Worm (Caenorhabditis elegans): Measurements from ENCODE around the gene R03H10.4.
"Not testable (repeated sequence)": the region's sequence is repeated elsewhere in the genome, so short reads cannot be mapped to it uniquely, and the experiment has no call there.

R03H10.4 gene

DNA sequence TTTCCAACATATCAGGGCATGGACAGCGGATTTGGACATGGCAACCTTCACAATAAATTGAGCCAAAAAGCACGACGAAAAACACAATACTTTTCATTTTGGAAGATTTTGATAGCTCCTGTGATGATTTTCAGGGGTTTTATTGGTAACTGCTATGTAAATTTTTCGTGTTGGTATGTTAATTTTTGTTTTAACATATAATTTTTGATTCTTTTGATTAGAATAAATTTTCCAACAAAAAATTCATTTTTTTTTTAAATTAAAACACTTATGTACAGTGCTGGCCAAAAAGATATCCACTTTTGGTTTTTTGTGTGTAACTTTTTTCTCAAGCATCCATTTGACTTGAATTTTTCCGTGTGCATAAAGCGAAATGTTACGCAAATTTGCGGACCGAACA is at the start of gene R03H10.4:
R03H10.4 (minus strand) TSS at position 101 of the 400 bp plus-strand sequence.
- TF ChIP-seq tab-1, flt-1, ztf-23 (GFP tag; IDR thresholded peaks at IDR 0.05): not testable (repeated sequence)

DNA sequence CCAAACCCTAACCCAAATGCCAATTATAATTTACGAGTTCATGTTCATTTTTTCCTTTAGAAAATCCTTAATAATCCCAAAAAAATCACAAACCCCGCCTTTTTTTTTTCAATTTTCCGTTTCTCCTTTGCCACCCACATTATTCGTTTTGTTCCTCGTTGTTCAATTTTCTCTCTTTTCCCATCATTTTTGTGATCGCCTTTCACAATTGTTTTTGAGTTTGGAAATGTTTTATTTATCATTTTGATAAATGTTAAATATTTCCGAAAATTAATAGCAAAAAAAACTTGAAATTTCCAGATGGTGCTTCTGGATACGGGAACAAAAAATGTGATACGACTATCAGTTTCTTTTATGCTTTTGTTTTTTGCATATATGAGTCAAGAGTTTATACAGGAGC is 47.0 kb upstream of the R03H10.4 start, which contains the start of gene F31D5.2:
F31D5.2 (plus strand) TSS at position 301 of the 400 bp plus-strand sequence.
- TF ChIP-seq med-1 (GFP tag; optimal IDR thresholded peaks at IDR 0.05; ENCODE audit: insufficient read depth) (no peak), tab-1 (GFP tag; IDR thresholded peaks at IDR 0.05) (no peak), klf-2 (GFP tag; conservative IDR thresholded peaks at IDR 0.05) (no peak), ztf-23 (GFP tag; IDR thresholded peaks at IDR 0.05) (no peak), ztf-29 (GFP tag; IDR thresholded peaks at IDR 0.05) (no peak), cog-1 (tag; optimal IDR thresholded peaks at IDR 0.05) (no peak), ref-1 (GFP tag; conservative IDR thresholded peaks at IDR 0.05) (no peak)

DNA sequence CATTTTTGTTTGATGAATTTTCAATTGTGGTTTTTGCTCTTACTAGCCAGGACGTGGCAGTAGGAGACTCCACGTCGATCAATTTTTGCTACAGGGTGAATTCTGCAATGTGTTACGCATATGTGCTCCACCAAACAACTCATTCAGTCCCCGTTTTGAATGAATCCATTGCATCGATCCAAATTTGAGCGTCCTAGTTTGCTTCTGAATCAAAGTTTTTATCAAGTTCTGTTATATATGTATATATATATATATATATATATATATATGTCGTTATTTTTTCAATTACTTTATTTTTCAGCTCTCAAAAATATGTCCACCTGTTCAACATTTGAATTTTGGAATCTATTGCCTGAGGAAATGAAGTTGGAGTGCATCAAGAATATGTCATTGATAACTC is 42.8 kb upstream of the R03H10.4 start, which contains the start of gene F31D5.7:
F31D5.7 (plus strand) TSS at position 301 of the 400 bp plus-strand sequence.
- TF ChIP-seq tab-1 (GFP tag; IDR thresholded peaks at IDR 0.05): no peak

DNA sequence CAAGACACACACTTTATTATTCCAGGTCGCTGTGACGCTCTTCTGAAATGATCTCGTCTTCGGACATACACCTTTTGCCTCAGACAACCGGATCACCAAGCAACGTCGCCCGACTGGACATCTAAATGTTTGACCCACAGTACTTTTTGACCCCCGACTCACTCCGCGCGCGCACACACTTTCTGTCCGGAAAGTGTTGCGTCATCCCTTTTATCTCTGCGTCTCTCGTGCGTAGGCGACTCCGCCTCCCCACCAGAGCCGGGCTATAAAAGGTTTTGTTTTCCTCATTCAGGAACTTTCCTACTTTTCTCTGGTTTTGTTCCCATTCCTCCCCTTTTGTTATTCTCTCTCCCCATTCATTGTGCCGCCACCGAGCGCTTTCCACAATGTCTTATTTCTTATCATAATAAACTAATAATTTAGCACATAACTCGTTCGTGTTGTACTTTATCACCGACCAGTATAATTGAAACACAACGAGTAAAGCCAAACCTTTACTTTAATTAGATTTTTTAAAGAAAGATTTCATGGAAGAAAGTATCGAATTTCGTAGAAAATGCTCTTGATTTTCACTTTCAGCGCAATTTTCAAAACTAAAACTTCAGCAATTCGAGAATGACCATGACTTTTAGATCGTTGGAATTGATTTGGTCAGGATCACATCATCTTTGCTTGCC is 40.9 kb upstream of the R03H10.4 start, which contains the start of gene F31D5.6:
F31D5.6 (plus strand) TSS at position 627 of the 677 bp plus-strand sequence.
- TF ChIP-seq ztf-23 (GFP tag; IDR thresholded peaks at IDR 0.05) (no peak), ref-1 (GFP tag; conservative IDR thresholded peaks at IDR 0.05) (no peak), med-1 (GFP tag; optimal IDR thresholded peaks at IDR 0.05; ENCODE audit: insufficient read depth) (no peak), ztf-29 (GFP tag; IDR thresholded peaks at IDR 0.05) (no peak), T22C8.4 (GFP tag; IDR thresholded peaks at IDR 0.05) (no peak), cog-1 (tag; optimal IDR thresholded peaks at IDR 0.05) (no peak), flt-1 (GFP tag; IDR thresholded peaks at IDR 0.05) (no peak), tab-1 (GFP tag; IDR thresholded peaks at IDR 0.05) (no peak), klf-2 (GFP tag; conservative IDR thresholded peaks at IDR 0.05) (no peak)

DNA sequence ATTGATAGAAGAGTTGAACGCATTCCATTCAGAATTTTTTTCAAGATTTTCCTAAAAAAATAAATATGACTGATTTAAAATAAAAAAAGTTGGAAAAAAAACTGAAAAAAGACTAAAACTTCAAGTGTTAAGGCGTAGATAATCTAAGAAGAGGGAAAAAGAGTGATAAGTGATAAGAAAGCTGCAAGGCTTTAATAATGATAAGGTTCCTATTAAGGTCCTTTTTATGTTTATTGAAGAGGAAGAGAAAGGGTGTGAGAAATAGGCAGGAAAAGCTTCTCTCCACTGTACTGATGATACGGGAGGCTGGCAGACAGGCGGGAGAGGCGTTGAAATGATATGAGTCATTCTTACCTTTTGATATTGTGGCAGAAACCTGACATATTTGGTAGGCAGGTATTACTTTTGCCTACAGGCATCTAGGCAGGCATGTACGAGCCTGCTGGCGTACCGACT is 35.5 kb upstream of the R03H10.4 start, which contains the start of gene mth-1:
mth-1 (minus strand) TSS at position 51 of the 456 bp plus-strand sequence.
- TF ChIP-seq tab-1 (GFP tag; IDR thresholded peaks at IDR 0.05): no peak
- TF ChIP-seq flt-1 (GFP tag; IDR thresholded peaks at IDR 0.05): no peak
- no peak for TF ChIP-seq ztf-23 (GFP tag; IDR thresholded peaks at IDR 0.05)
- TF ChIP-seq klf-2 (GFP tag; conservative IDR thresholded peaks at IDR 0.05): no peak
- TF ChIP-seq med-1 (GFP tag; optimal IDR thresholded peaks at IDR 0.05; ENCODE audit: insufficient read depth): no peak
- no peak for TF ChIP-seq ref-1 (GFP tag; conservative IDR thresholded peaks at IDR 0.05)
- no peak for TF ChIP-seq ztf-29 (GFP tag; IDR thresholded peaks at IDR 0.05)
- TF ChIP-seq T22C8.4 (GFP tag; IDR thresholded peaks at IDR 0.05): no peak
- no peak for TF ChIP-seq cog-1 (tag; optimal IDR thresholded peaks at IDR 0.05)

DNA sequence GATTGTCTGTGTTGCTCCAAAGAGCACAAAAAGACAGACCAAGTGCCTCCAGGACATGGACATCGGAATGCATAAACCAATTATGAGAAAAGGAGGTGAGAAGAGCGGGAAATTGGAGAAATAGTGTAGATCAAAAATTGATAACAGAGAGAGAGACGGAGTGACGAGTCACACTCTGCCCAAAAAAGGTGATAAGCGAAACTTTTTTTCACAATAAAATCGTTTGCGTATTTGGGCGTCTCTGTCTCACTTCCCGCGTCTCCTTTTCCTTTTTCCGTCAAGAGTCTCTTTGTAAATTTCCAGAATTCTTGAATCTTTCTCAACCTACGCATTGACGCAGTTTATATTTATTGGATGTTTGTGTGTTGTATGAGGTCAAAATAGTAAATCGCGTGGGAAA is 25.8 kb upstream of the R03H10.4 start, which contains the start of gene mth-2:
mth-2 (minus strand) TSS at position 188 of the 400 bp plus-strand sequence.
- TF ChIP-seq ztf-29 (GFP tag; IDR thresholded peaks at IDR 0.05): no peak
- TF ChIP-seq flt-1 (GFP tag; IDR thresholded peaks at IDR 0.05): no peak
- TF ChIP-seq cog-1 (tag; optimal IDR thresholded peaks at IDR 0.05): no peak
- no peak for TF ChIP-seq tab-1 (GFP tag; IDR thresholded peaks at IDR 0.05)
- TF ChIP-seq ref-1 (GFP tag; conservative IDR thresholded peaks at IDR 0.05): no peak
- no peak for TF ChIP-seq ztf-23 (GFP tag; IDR thresholded peaks at IDR 0.05)
- TF ChIP-seq med-1 (GFP tag; optimal IDR thresholded peaks at IDR 0.05; ENCODE audit: insufficient read depth): no peak
- no peak for TF ChIP-seq T22C8.4 (GFP tag; IDR thresholded peaks at IDR 0.05)
- TF ChIP-seq klf-2 (GFP tag; conservative IDR thresholded peaks at IDR 0.05): no peak

DNA sequence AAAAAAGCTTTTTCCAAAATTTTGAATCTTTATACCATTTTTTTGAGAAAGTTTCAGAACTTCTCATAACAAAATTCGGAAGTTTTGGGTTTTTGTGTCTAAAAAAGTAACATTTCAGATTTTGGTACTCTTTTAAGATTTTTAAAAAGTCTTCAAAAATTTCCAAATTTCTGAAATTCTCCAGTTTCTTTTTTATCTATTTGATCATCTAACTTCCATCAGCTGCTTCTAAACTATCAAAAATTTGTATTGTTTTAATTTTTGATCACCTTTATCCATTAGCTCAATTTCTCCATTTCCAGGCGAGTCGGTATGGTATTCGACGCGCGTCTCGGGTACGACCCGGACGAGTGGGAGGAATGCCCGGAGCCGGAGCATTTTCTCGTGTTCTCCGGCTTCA is 18.1 kb upstream of the R03H10.4 start, which contains the start of gene cpna-1:
cpna-1 (plus strand) TSS at position 301 of the 400 bp plus-strand sequence.
- TF ChIP-seq ref-1 (GFP tag; conservative IDR thresholded peaks at IDR 0.05) (no peak), cog-1 (tag; optimal IDR thresholded peaks at IDR 0.05) (no peak), ztf-23 (GFP tag; IDR thresholded peaks at IDR 0.05) (no peak), flt-1 (GFP tag; IDR thresholded peaks at IDR 0.05) (no peak), tab-1 (GFP tag; IDR thresholded peaks at IDR 0.05) (no peak), ztf-29 (GFP tag; IDR thresholded peaks at IDR 0.05) (no peak), med-1 (GFP tag; optimal IDR thresholded peaks at IDR 0.05; ENCODE audit: insufficient read depth) (no peak), T22C8.4 (GFP tag; IDR thresholded peaks at IDR 0.05) (no peak), klf-2 (GFP tag; conservative IDR thresholded peaks at IDR 0.05) (no peak)

DNA sequence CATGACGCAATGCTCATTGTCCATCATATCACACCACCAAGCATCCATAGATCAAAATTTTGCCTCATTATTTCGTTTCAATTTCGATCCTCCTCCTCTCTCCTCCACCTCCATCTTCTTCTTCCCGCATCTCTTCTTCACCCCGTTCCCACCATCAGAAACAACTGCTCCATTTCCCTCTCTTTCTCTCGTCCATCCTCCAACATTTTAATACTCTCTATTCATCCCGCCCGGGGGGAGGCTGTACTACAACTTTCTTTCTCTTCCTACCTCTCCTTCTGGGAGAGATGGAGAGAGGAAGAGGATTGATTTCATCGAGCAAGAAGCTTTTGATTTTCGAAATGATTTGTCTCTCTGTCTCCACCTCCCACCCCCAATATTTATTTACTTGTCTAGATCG is 15.7 kb upstream of the R03H10.4 start:
- no peak for TF ChIP-seq flt-1 (GFP tag; IDR thresholded peaks at IDR 0.05)
- TF ChIP-seq ref-1 (GFP tag; conservative IDR thresholded peaks at IDR 0.05): no peak
- no peak for TF ChIP-seq ztf-29 (GFP tag; IDR thresholded peaks at IDR 0.05)
- TF ChIP-seq med-1 (GFP tag; optimal IDR thresholded peaks at IDR 0.05; ENCODE audit: insufficient read depth): no peak
- TF ChIP-seq klf-2 (GFP tag; conservative IDR thresholded peaks at IDR 0.05): no peak
- no peak for TF ChIP-seq tab-1 (GFP tag; IDR thresholded peaks at IDR 0.05)
- no peak for TF ChIP-seq T22C8.4 (GFP tag; IDR thresholded peaks at IDR 0.05)
- no peak for TF ChIP-seq ztf-23 (GFP tag; IDR thresholded peaks at IDR 0.05)
- no peak for TF ChIP-seq cog-1 (tag; optimal IDR thresholded peaks at IDR 0.05)

DNA sequence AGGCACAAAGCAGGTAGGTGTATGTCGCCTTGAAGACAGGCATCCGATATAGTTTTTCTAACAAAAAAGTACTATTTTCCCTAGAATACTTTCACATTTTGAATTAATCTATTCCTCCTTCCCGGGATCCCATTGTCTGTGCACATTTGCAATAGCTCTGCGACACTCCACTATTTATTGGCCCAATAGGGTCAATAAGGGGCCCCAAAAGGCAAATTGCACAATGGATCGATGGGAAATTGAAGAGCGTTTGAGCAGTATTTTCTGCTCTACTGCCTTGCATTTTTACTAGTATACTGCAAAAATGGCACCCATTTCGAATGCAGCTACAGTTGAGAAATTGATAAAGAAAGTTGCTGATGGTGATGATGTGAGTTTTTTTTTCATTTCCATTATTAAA is 14.1 kb upstream of the R03H10.4 start, which contains the start of gene R03H10.11:
R03H10.11 (plus strand) TSS at position 301 of the 400 bp plus-strand sequence.
- TF ChIP-seq tab-1 (GFP tag; IDR thresholded peaks at IDR 0.05): no peak
- TF ChIP-seq flt-1 (GFP tag; IDR thresholded peaks at IDR 0.05): no peak
- TF ChIP-seq cog-1 (tag; optimal IDR thresholded peaks at IDR 0.05): no peak
- no peak for TF ChIP-seq ztf-23 (GFP tag; IDR thresholded peaks at IDR 0.05)
- TF ChIP-seq med-1 (GFP tag; optimal IDR thresholded peaks at IDR 0.05; ENCODE audit: insufficient read depth): no peak
- TF ChIP-seq klf-2 (GFP tag; conservative IDR thresholded peaks at IDR 0.05): no peak
- TF ChIP-seq ref-1 (GFP tag; conservative IDR thresholded peaks at IDR 0.05): no peak
- TF ChIP-seq ztf-29 (GFP tag; IDR thresholded peaks at IDR 0.05): no peak

All from whole organism, midembryonic.